Worm (Caenorhabditis elegans) whole organism, early embryonic: Measurements from ENCODE around the gene K11H12.10.

ENCODE experiments used
- ama-1 ChIP-seq: fragments of 150-350 bp; optimal IDR thresholded peaks from 2 replicates; lab custom pipeline; 2014
- ceh-13 ChIP-seq: fragments of 200-800 bp; sonication (Bioruptor generic); optimal IDR thresholded peaks from 2 replicates; lab custom pipeline; 2018; ENCODE audit warnings: mild to moderate bottlenecking, missing genetic modification characterization, missing compliant biosample characterization
- ceh-36 ChIP-seq: sonication (generic microtip); optimal IDR thresholded peaks from 2 replicates; lab custom pipeline; 2016; ENCODE audit warnings: missing genetic modification characterization, inconsistent platforms, missing compliant biosample characterization
- flt-1 ChIP-seq: fragments of 200-800 bp; sonication (Bioruptor generic); IDR thresholded peaks from 2 replicates; pipeline ENCODE4 v1.3.6; 2022; ENCODE audit warnings: missing genetic modification characterization, missing compliant biosample characterization

- TF ChIP-seq ceh-13 (GFP tag; lab: Kevin White, UChicago): no peak
- TF ChIP-seq flt-1: no peak
- no peak for TF ChIP-seq ceh-36 (tag; lab: Kevin White, UChicago)
- no peak for TF ChIP-seq ama-1 (lab: Kevin White, UChicago)
These were observed 8.9 kb downstream of the K11H12.10 start for ce11 chrIV:684748-685147.
